Fruit fly (Drosophila melanogaster) whole organism, embryonic: ENCODE measurements around the gene Etfb.

Experiments
- Abd-B ChIP-seq: fragments of 200-800 bp; sonication (Bioruptor generic); optimal IDR thresholded peaks from 2 replicates; lab custom pipeline; 2018; ENCODE audit warnings: missing biosample characterization, mild to moderate bottlenecking, missing genetic modification characterization, moderate library complexity
- Antp ChIP-seq: fragments of 200-800 bp; sonication (Bioruptor generic); optimal IDR thresholded peaks from 3 replicates; lab custom pipeline; 2016; ENCODE audit warnings: missing biosample characterization, missing genetic modification characterization
- Blimp-1 ChIP-seq: fragments of 200-800 bp; sonication (Bioruptor generic); optimal IDR thresholded peaks from 3 replicates; lab custom pipeline; 2018; ENCODE audit warnings: missing biosample characterization, missing genetic modification characterization, mild to moderate bottlenecking, moderate library complexity, missing genetic modification reagents
- CG12744 ChIP-seq: fragments of 200-800 bp; sonication (Bioruptor generic); optimal IDR thresholded peaks from 2 replicates; lab custom pipeline; 2016; ENCODE audit warnings: missing biosample characterization, missing genetic modification characterization
- CG13287 ChIP-seq: fragments of 200-800 bp; sonication (Bioruptor generic); IDR thresholded peaks from 2 replicates; pipeline ENCODE4 v1.3.6; 2022; ENCODE audit warnings: missing biosample characterization, missing genetic modification characterization; ENCODE audit not compliant: partially characterized antibody
- CG16779 ChIP-seq: fragments of 200-800 bp; sonication (Bioruptor generic); IDR thresholded peaks from 2 replicates; pipeline ENCODE4 v1.3.6; 2022; ENCODE audit warnings: missing biosample characterization, missing genetic modification characterization
- CG16815 ChIP-seq: fragments of 200-800 bp; sonication (Bioruptor generic); optimal IDR thresholded peaks from 3 replicates; lab custom pipeline; 2017; ENCODE audit warnings: missing biosample characterization, mild to moderate bottlenecking, missing genetic modification characterization
- CG17186 ChIP-seq: fragments of 200-800 bp; sonication (Bioruptor generic); optimal IDR thresholded peaks from 3 replicates; lab custom pipeline; 2017; ENCODE audit warnings: missing biosample characterization, missing genetic modification reagents, missing genetic modification characterization
- CG17829 ChIP-seq: fragments of 200-800 bp; optimal IDR thresholded peaks from 2 replicates; lab custom pipeline; 2019; ENCODE audit warnings: missing biosample characterization, mild to moderate bottlenecking, missing genetic modification characterization, moderate library complexity
- CG17912 ChIP-seq: fragments of 200-800 bp; sonication (Bioruptor generic); optimal IDR thresholded peaks from 2 replicates; lab custom pipeline; 2018; ENCODE audit warnings: missing biosample characterization, mild to moderate bottlenecking, missing genetic modification characterization
- CG18476 ChIP-seq: fragments of 200-800 bp; sonication (Bioruptor generic); optimal IDR thresholded peaks from 2 replicates; lab custom pipeline; 2016; ENCODE audit warnings: missing biosample characterization, mild to moderate bottlenecking, missing genetic modification characterization
- CG18599 ChIP-seq: fragments of 200-800 bp; sonication (Bioruptor generic); optimal IDR thresholded peaks from 3 replicates; lab custom pipeline; 2017; ENCODE audit warnings: missing biosample characterization, missing genetic modification characterization, mild to moderate bottlenecking, moderate library complexity, missing genetic modification reagents
- CG31224 ChIP-seq: fragments of 200-800 bp; sonication (Bioruptor generic); IDR thresholded peaks from 2 replicates; pipeline ENCODE4 v1.3.6; 2022; ENCODE audit warnings: missing biosample characterization, missing genetic modification characterization
- CG31365 ChIP-seq: fragments of 200-800 bp; sonication (Bioruptor generic); optimal IDR thresholded peaks from 2 replicates; lab custom pipeline; 2018; ENCODE audit warnings: missing biosample characterization, mild to moderate bottlenecking, missing genetic modification characterization
- CG33213 ChIP-seq: fragments of 200-800 bp; sonication (Bioruptor generic); optimal IDR thresholded peaks from 3 replicates; lab custom pipeline; 2016; ENCODE audit warnings: missing biosample characterization, missing genetic modification characterization
- CG4328 ChIP-seq: fragments of 200-800 bp; sonication (Bioruptor generic); optimal IDR thresholded peaks from 3 replicates; lab custom pipeline; 2017; ENCODE audit warnings: missing biosample characterization, missing genetic modification reagents, missing genetic modification characterization
- CG4360 ChIP-seq: fragments of 200-800 bp; sonication (Bioruptor generic); IDR thresholded peaks from 2 replicates; pipeline ENCODE4 v1.3.6; 2022; ENCODE audit warnings: missing biosample characterization, missing genetic modification characterization
- CG4854 ChIP-seq: fragments of 200-800 bp; sonication (Bioruptor generic); optimal IDR thresholded peaks from 2 replicates; lab custom pipeline; 2016; ENCODE audit warnings: missing biosample characterization, missing genetic modification characterization, inconsistent platforms
- CG6654 ChIP-seq: fragments of 200-800 bp; sonication (Bioruptor generic); optimal IDR thresholded peaks from 2 replicates; lab custom pipeline; 2017; ENCODE audit warnings: missing biosample characterization, mild to moderate bottlenecking, missing genetic modification characterization
- CG6791 ChIP-seq: fragments of 200-800 bp; sonication (Bioruptor generic); IDR thresholded peaks from 3 replicates; pipeline ENCODE4 v1.3.6; 2022; ENCODE audit warnings: missing biosample characterization, missing genetic modification characterization; ENCODE audit not compliant: partially characterized antibody
- CG7357 ChIP-seq: fragments of 200-800 bp; sonication (Bioruptor generic); IDR thresholded peaks from 3 replicates; pipeline ENCODE4 v1.3.6; 2022; ENCODE audit warnings: missing biosample characterization, missing genetic modification characterization
- CG7745 ChIP-seq: fragments of 200-800 bp; sonication (Bioruptor generic); optimal IDR thresholded peaks from 2 replicates; lab custom pipeline; 2018; ENCODE audit warnings: missing biosample characterization, mild to moderate bottlenecking, missing genetic modification characterization, moderate library complexity
- Camta ChIP-seq: fragments of 200-800 bp; sonication (Bioruptor generic); optimal IDR thresholded peaks from 2 replicates; lab custom pipeline; 2016; ENCODE audit warnings: missing biosample characterization, missing genetic modification characterization
- Dek ChIP-seq: fragments of 200-800 bp; sonication (Bioruptor generic); optimal IDR thresholded peaks from 3 replicates; lab custom pipeline; 2019; ENCODE audit warnings: missing biosample characterization, mild to moderate bottlenecking, missing genetic modification characterization, moderate library complexity
- Fer2 ChIP-seq: fragments of 200-800 bp; sonication (Bioruptor generic); optimal IDR thresholded peaks from 2 replicates; lab custom pipeline; 2018; ENCODE audit warnings: missing biosample characterization, mild to moderate bottlenecking, missing genetic modification characterization, moderate library complexity
- Hr39 ChIP-seq: fragments of >200 bp; optimal IDR thresholded peaks from 2 replicates; lab custom pipeline; 2017
- Med ChIP-seq: fragments of 200-800 bp; sonication (Bioruptor generic); peaks from one replicate; lab custom pipeline; 2016; ENCODE audit warnings: missing biosample characterization, missing genetic modification characterization, mild to moderate bottlenecking, inconsistent platforms, moderate library complexity
- Nf-YC ChIP-seq: fragments of 200-800 bp; optimal IDR thresholded peaks from 3 replicates; lab custom pipeline; 2019; ENCODE audit warnings: missing biosample characterization, mild to moderate bottlenecking, missing genetic modification characterization, moderate library complexity
- NfI ChIP-seq: fragments of 200-800 bp; sonication (Bioruptor generic); optimal IDR thresholded peaks from 3 replicates; lab custom pipeline; 2018; ENCODE audit warnings: missing biosample characterization, mild to moderate bottlenecking, missing genetic modification characterization, moderate library complexity
- Spps ChIP-seq: fragments of 200-800 bp; sonication (Bioruptor generic); optimal IDR thresholded peaks from 2 replicates; lab custom pipeline; 2018; ENCODE audit warnings: missing biosample characterization, mild to moderate bottlenecking, missing genetic modification characterization
- Stat92E ChIP-seq, 3 experiments: fragments of >200 bp in 2 of 3; fragments of 200-800 bp in 1 of 3; sonication (Bioruptor generic) in 1 of 3; optimal IDR thresholded peaks; 2 replicates each; lab custom pipeline; 2017 to 2019; ENCODE audit warnings: missing biosample characterization in 3 of 3, missing genetic modification characterization in 3 of 3, mild to moderate bottlenecking in 1 of 3, moderate library complexity in 1 of 3
- Vsx1 ChIP-seq: fragments of 200-800 bp; sonication (Bioruptor generic); optimal IDR thresholded peaks from 2 replicates; lab custom pipeline; 2017; ENCODE audit warnings: missing biosample characterization, mild to moderate bottlenecking, missing genetic modification characterization, missing genetic modification reagents
- ap ChIP-seq: fragments of 200-800 bp; sonication (Bioruptor generic); IDR thresholded peaks from 2 replicates; pipeline ENCODE4 v1.3.6; 2022; ENCODE audit warnings: missing biosample characterization, missing genetic modification characterization
- ara ChIP-seq: fragments of 200-800 bp; sonication (Bioruptor generic); IDR thresholded peaks from 2 replicates; pipeline ENCODE4 v1.3.6; 2022; ENCODE audit warnings: missing biosample characterization, missing genetic modification characterization
- cad ChIP-seq: fragments of >200 bp; optimal IDR thresholded peaks from 2 replicates; lab custom pipeline; 2017; ENCODE audit warnings: missing biosample characterization, missing genetic modification characterization
- croc ChIP-seq: fragments of 200-800 bp; sonication (Bioruptor generic); conservative IDR thresholded peaks from 3 replicates; pipeline ENCODE4 v1.3.6; 2022; ENCODE audit warnings: missing biosample characterization, missing genetic modification characterization
- crp ChIP-seq, 2 experiments: fragments of 200-800 bp; sonication (Bioruptor generic); optimal IDR thresholded peaks; 2 replicates in 1 of 2; 3 replicates in 1 of 2; lab custom pipeline; 2017; ENCODE audit warnings: missing biosample characterization in 2 of 2, missing genetic modification characterization in 2 of 2, mild to moderate bottlenecking in 1 of 2, moderate library complexity in 1 of 2
- fd64A ChIP-seq: fragments of 200-800 bp; sonication (Bioruptor generic); optimal IDR thresholded peaks from 3 replicates; lab custom pipeline; 2018; ENCODE audit warnings: missing biosample characterization, mild to moderate bottlenecking, missing genetic modification characterization
- ftz-f1 ChIP-seq: fragments of 200-800 bp; sonication (Bioruptor generic); optimal IDR thresholded peaks from 2 replicates; lab custom pipeline; 2016; ENCODE audit warnings: missing biosample characterization, missing genetic modification characterization
- fu2 ChIP-seq: fragments of 200-800 bp; sonication (Bioruptor generic); optimal IDR thresholded peaks from 2 replicates; lab custom pipeline; 2016; ENCODE audit warnings: missing biosample characterization, missing genetic modification characterization
- hbn ChIP-seq: fragments of 200-800 bp; sonication (Bioruptor generic); IDR thresholded peaks from 2 replicates; pipeline ENCODE4 v1.3.6; 2022; ENCODE audit warnings: missing biosample characterization, missing genetic modification characterization; ENCODE audit not compliant: partially characterized antibody
- hth ChIP-seq: fragments of >200 bp; optimal IDR thresholded peaks from 2 replicates; lab custom pipeline; 2017; ENCODE audit warnings: inconsistent platforms
- luna ChIP-seq: fragments of 200-800 bp; sonication (Bioruptor generic); optimal IDR thresholded peaks from 2 replicates; lab custom pipeline; 2016; ENCODE audit warnings: missing biosample characterization, missing genetic modification characterization
- pb ChIP-seq: fragments of 200-800 bp; sonication (Bioruptor generic); optimal IDR thresholded peaks from 3 replicates; lab custom pipeline; 2016; ENCODE audit warnings: missing biosample characterization, missing genetic modification characterization
- pho ChIP-seq: fragments of 200-800 bp; sonication (Bioruptor generic); optimal IDR thresholded peaks from 2 replicates; lab custom pipeline; 2016; ENCODE audit warnings: missing biosample characterization, missing genetic modification characterization
- phol ChIP-seq: fragments of 200-800 bp; sonication (Bioruptor generic); optimal IDR thresholded peaks from 3 replicates; lab custom pipeline; 2018; ENCODE audit warnings: missing biosample characterization, mild to moderate bottlenecking, missing genetic modification characterization, moderate library complexity
- psq ChIP-seq: fragments of 200-800 bp; sonication (Bioruptor generic); optimal IDR thresholded peaks from 2 replicates; lab custom pipeline; 2017; ENCODE audit warnings: missing biosample characterization, missing genetic modification characterization
- ranshi ChIP-seq: fragments of 200-800 bp; sonication (Bioruptor generic); IDR thresholded peaks from 2 replicates; pipeline ENCODE4 v1.3.6; 2022; ENCODE audit warnings: missing biosample characterization, missing genetic modification characterization
- tap ChIP-seq: fragments of 200-800 bp; optimal IDR thresholded peaks from 3 replicates; lab custom pipeline; 2019; ENCODE audit warnings: missing biosample characterization, mild to moderate bottlenecking, missing genetic modification characterization, moderate library complexity
- unpg ChIP-seq: fragments of 200-800 bp; sonication (Bioruptor generic); optimal IDR thresholded peaks from 3 replicates; lab custom pipeline; 2018; ENCODE audit warnings: missing biosample characterization, mild to moderate bottlenecking, missing genetic modification characterization, moderate library complexity

Gene Etfb

DNA sequence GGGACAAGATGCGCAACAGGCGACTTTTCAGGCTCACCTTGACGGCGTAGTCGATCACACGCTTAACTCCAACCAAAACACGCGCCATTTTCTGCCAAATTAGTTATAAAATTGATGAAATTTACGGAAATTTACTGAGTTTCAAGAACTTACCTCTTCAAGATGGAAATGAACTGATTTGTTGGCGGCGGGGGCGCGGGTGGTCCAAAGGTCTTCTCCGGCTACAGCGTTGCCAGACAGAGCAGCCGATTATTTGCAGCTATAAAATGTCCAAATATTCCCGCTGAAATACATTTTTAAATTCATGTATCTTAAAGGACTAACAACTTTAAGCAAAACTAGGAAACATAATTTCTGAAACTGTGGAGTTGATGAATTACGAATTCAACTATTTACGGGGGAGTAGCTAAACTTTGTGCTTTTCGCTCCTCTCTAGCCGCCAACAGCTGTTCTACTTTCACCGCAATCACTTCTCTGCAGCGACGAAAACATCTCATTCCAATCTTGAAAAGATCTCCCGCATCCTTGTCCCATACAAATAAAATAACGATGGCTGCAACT lies at the start of gene Etfb, which contains the start of gene CG7789 (continued):
- TF ChIP-seq phol (tag; lab: Kevin White, UChicago): peak; percentile 71
- no peak for TF ChIP-seq CG4360
- TF ChIP-seq pb (GFP tag; lab: Kevin White, UChicago): peak; percentile 79
- peak; percentile 46 for TF ChIP-seq CG17912 (GFP tag; lab: Kevin White, UChicago)
- no peak for TF ChIP-seq hth (lab: Kevin White, UChicago)
- peak; percentile 47 for TF ChIP-seq luna
- TF ChIP-seq ftz-f1 (GFP tag; lab: Kevin White, UChicago): peak; percentile 76
- TF ChIP-seq CG33213: peak; percentile 73
- TF ChIP-seq Nf-YC (tag; lab: Kevin White, UChicago): peak; percentile 74
- peak; percentile 79 for TF ChIP-seq Dek
- TF ChIP-seq NfI (GFP tag; lab: Kevin White, UChicago): peak; percentile 86
- peak; percentile 57 for TF ChIP-seq ap (GFP tag; lab: Robert Waterston, UW)
- TF ChIP-seq hbn (GFP tag; lab: Robert Waterston, UW): peak; percentile 87
- TF ChIP-seq Antp (GFP tag; lab: Kevin White, UChicago): peak; percentile 82
- peak; percentile 56; the same call in 2 of the 3 replicates for TF ChIP-seq CG7357 (GFP tag; lab: Robert Waterston, UW)
- no peak for TF ChIP-seq Stat92E (GFP tag; optimal IDR thresholded peaks at IDR 0.05; lab: Kevin White, UChicago)
- TF ChIP-seq CG4854 (GFP tag; lab: Kevin White, UChicago): peak; percentile 24
- TF ChIP-seq fd64A (GFP tag; lab: Kevin White, UChicago): no peak
- TF ChIP-seq CG12744: peak; percentile 55
- TF ChIP-seq CG17186: peak; percentile 44
- no peak for TF ChIP-seq cad (GFP tag; lab: Kevin White, UChicago)
- TF ChIP-seq ara (GFP tag; lab: Robert Waterston, UW): peak; percentile 51; the same call in 1 of the 2 replicates
- TF ChIP-seq CG6654 (GFP tag; lab: Kevin White, UChicago): peak; percentile 21
- TF ChIP-seq CG16815 (GFP tag; lab: Kevin White, UChicago): peak; percentile 59
- TF ChIP-seq tap: no peak
- no peak for TF ChIP-seq Fer2 (tag; lab: Kevin White, UChicago)
- peak; percentile 93 for TF ChIP-seq CG13287 (GFP tag; lab: Robert Waterston, UW)
- TF ChIP-seq CG6791 (GFP tag; lab: Robert Waterston, UW): no peak; the same call in 2 of the 3 replicates
- TF ChIP-seq CG31365 (tag; lab: Kevin White, UChicago): no peak
- TF ChIP-seq CG4328 (GFP tag; lab: Kevin White, UChicago): peak; percentile 68
- TF ChIP-seq CG18599: peak; percentile 36
- TF ChIP-seq Hr39 (lab: Kevin White, UChicago): no peak
- TF ChIP-seq CG17829: peak; percentile 70
- no peak for TF ChIP-seq Blimp-1 (GFP tag; lab: Kevin White, UChicago)
- peak; percentile 65 for TF ChIP-seq croc (GFP tag; lab: Robert Waterston, UW)
- no peak for TF ChIP-seq Spps (tag; lab: Kevin White, UChicago)
- no peak for TF ChIP-seq unpg (GFP tag; lab: Kevin White, UChicago)
- TF ChIP-seq Vsx1 (GFP tag; lab: Kevin White, UChicago): no peak
- peak; percentile 88 for TF ChIP-seq pho (GFP tag; lab: Kevin White, UChicago)
- peak; percentile 74 for TF ChIP-seq Abd-B (GFP tag; lab: Kevin White, UChicago)
- peak; percentile 77 for TF ChIP-seq CG31224
- TF ChIP-seq CG16779 (GFP tag; lab: Robert Waterston, UW): peak; percentile 56; the same call in 1 of the 2 replicates
- no peak for TF ChIP-seq psq (GFP tag; lab: Kevin White, UChicago)
- peak; percentile 37 to 94 for TF ChIP-seq crp (GFP tag; optimal IDR thresholded peaks at IDR 0.05; lab: Kevin White, UChicago)
- peak; percentile 67 for TF ChIP-seq ranshi (GFP tag; lab: Robert Waterston, UW)
- TF ChIP-seq Camta (GFP tag; lab: Kevin White, UChicago): peak; percentile 62
- TF ChIP-seq CG18476 (GFP tag; lab: Kevin White, UChicago): peak; percentile 17
- no peak for TF ChIP-seq CG7745 (tag; lab: Kevin White, UChicago)
- peak; percentile 71 for TF ChIP-seq fu2 (GFP tag; lab: Kevin White, UChicago)
- peak; percentile 97 for TF ChIP-seq Med (GFP tag; lab: Kevin White, UChicago)
